Worm (Caenorhabditis elegans) whole organism, L3 larva: ENCODE data around the gene hhat-2.

Source experiments
- fkh-10 ChIP-seq: sonication (generic microtip); optimal IDR thresholded peaks from 2 replicates; lab custom pipeline; 2017; ENCODE audit warnings: missing biosample characterization, missing genetic modification reagents, missing genetic modification characterization
- pqm-1 ChIP-seq: fragments of 150-350 bp; optimal IDR thresholded peaks from 2 replicates; lab custom pipeline; 2017; ENCODE audit warnings: missing biosample characterization, missing genetic modification characterization, inconsistent platforms

- no peak for TF ChIP-seq fkh-10
- TF ChIP-seq pqm-1 (tag; lab: Kevin White, UChicago) = no peak
These were observed 32.8 kb upstream of the hhat-2 start, which contains the start of gene Y57G11C.23 for ce11 chrIV:14861691-14862090.
